Fruit fly (Drosophila melanogaster) whole organism, adult: ENCODE results near the gene CG7094.

Source experiments
- CG7045 ChIP-seq: fragments of 200-800 bp; sonication (Bioruptor generic); optimal IDR thresholded peaks from 2 replicates; lab custom pipeline; 2017; ENCODE audit warnings: missing biosample characterization, mild to moderate bottlenecking, missing genetic modification characterization
- Clk ChIP-seq: fragments of 200-800 bp; sonication (Bioruptor generic); optimal IDR thresholded peaks from 2 replicates; lab custom pipeline; 2017; ENCODE audit warnings: missing biosample characterization, missing genetic modification characterization
- Crg-1 ChIP-seq: fragments of 200-800 bp; sonication (Bioruptor generic); optimal IDR thresholded peaks from 2 replicates; lab custom pipeline; 2016; ENCODE audit warnings: missing biosample characterization, missing genetic modification characterization
- Mnt ChIP-seq: fragments of 200-800 bp; sonication (Bioruptor generic); optimal IDR thresholded peaks from 2 replicates; lab custom pipeline; 2016; ENCODE audit warnings: missing biosample characterization, mild to moderate bottlenecking, missing genetic modification characterization
- kay ChIP-seq: fragments of 200-800 bp; sonication (Bioruptor generic); peaks from one replicate; lab custom pipeline; 2016; ENCODE audit warnings: missing biosample characterization, missing genetic modification characterization, borderline replicate concordance
- tj ChIP-seq: fragments of 200-800 bp; sonication (Bioruptor generic); optimal IDR thresholded peaks from 3 replicates; lab custom pipeline; 2017; ENCODE audit warnings: missing biosample characterization, mild to moderate bottlenecking, missing genetic modification characterization, moderate library complexity

DNA sequence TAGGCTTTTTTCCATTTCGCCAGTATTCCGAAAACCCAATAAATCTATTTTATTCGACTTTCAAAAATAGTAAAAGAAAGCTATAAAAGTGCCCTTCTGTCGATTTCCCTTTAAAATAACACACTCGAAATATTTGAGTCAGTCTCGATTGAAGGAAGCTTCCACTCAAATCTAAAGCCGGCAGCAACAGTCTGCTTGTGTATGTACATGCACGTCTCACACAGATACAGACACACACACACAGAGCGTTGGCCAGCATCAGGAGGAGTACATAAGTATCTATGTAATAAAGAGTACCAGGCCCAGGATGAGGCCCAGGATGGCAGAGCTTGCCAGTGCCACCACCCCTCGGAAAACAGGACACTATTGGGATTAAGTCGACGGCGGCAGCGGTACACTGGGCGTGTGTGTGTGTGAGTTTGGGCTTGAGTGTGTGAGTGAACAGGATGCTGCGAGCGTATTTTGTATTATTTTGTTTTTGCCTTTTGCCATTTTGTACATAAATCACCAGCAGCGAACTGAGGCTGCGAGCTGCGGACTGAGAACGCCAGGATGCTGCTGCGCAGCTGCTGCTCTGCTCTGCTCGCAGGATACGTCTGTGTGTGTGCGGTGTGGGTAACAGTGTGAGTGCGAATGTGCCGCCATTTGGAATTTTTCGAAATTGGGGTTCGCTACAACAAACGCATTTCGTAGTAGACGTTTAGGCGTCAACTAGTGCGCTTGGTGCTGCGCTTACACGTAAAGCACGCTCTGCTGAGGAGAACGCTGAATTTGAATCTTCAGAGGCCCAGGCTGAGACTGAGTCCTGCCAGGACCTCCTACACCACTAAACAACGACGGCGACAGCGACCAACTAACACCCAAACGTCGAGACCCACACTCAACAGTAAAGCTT lies 4.8 kb upstream of the CG7094 start:
- TF ChIP-seq Clk (GFP tag; lab: Kevin White, UChicago) (no peak), tj (GFP tag; lab: Kevin White, UChicago) (no peak), Crg-1 (GFP tag; lab: Kevin White, UChicago) (no peak), Mnt (GFP tag; lab: Kevin White, UChicago) (no peak), CG7045 (GFP tag; lab: Kevin White, UChicago) (no peak), kay (no peak)
